Worm (Caenorhabditis elegans) whole organism, late embryonic: ENCODE data around the gene nhr-98.

Experiments used
- K09A11.1 ChIP-seq: sonication (generic microtip); optimal IDR thresholded peaks from 2 replicates; lab custom pipeline; 2017; ENCODE audit warnings: antibody characterized with exemption, mild to moderate bottlenecking, missing genetic modification characterization, missing compliant biosample characterization; ENCODE audit not compliant: insufficient read depth
- ceh-9 ChIP-seq: sonication (generic microtip); optimal IDR thresholded peaks from 2 replicates; lab custom pipeline; 2016; ENCODE audit warnings: mild to moderate bottlenecking, missing genetic modification characterization, inconsistent platforms, missing compliant biosample characterization
- lin-11 ChIP-seq: fragments of 200-800 bp; sonication (Bioruptor generic); optimal IDR thresholded peaks from 2 replicates; lab custom pipeline; 2018; ENCODE audit warnings: mild to moderate bottlenecking, missing genetic modification characterization, missing compliant biosample characterization
- unc-55 ChIP-seq: sonication (generic microtip); optimal IDR thresholded peaks from 2 replicates; lab custom pipeline; 2017; ENCODE audit warnings: missing biosample characterization, missing genetic modification reagents, missing genetic modification characterization

ce11 chrV:472589-472988 is 18.9 kb downstream of the nhr-98 start, which contains the start of gene srt-31:
- TF ChIP-seq lin-11 (tag; lab: Kevin White, UChicago) = no peak
- no peak for TF ChIP-seq ceh-9 (tag; lab: Kevin White, UChicago)
- no peak for TF ChIP-seq K09A11.1 (tag; lab: Kevin White, UChicago)
- no peak for TF ChIP-seq unc-55
